Worm (Caenorhabditis elegans) whole organism, L1 larva: ENCODE measurements around the gene syd-1.
A peak's percentile ranks its signal among the peaks of the same experiment; 100 is the strongest.

Source experiments
- C04F5.9 ChIP-seq: sonication (generic microtip); optimal IDR thresholded peaks from 2 replicates; lab custom pipeline; 2016; ENCODE audit warnings: missing genetic modification characterization, missing compliant biosample characterization
- C16A3.4 ChIP-seq: fragments of 150-350 bp; optimal IDR thresholded peaks from 2 replicates; lab custom pipeline; 2014; ENCODE audit warnings: missing biosample characterization, missing genetic modification characterization
- F16B12.6 ChIP-seq: fragments of 150-350 bp; optimal IDR thresholded peaks from 2 replicates; lab custom pipeline; 2014; ENCODE audit warnings: missing biosample characterization, missing genetic modification characterization
- Y116A8C.19 ChIP-seq: sonication (generic microtip); optimal IDR thresholded peaks from 2 replicates; lab custom pipeline; 2016; ENCODE audit warnings: missing compliant biosample characterization, missing genetic modification characterization, borderline replicate concordance
- alr-1 ChIP-seq: fragments of 200-800 bp; sonication (Bioruptor generic); optimal IDR thresholded peaks from 2 replicates; lab custom pipeline; 2018; ENCODE audit warnings: borderline replicate concordance, mild to moderate bottlenecking, missing genetic modification characterization, missing compliant biosample characterization
- ama-1 ChIP-seq: fragments of 150-350 bp; optimal IDR thresholded peaks from 2 replicates; lab custom pipeline; 2014
- blmp-1 ChIP-seq: fragments of 150-350 bp; optimal IDR thresholded peaks from 2 replicates; lab custom pipeline; 2014; ENCODE audit warnings: missing biosample characterization, missing genetic modification characterization
- ceh-63 ChIP-seq: fragments of 200-800 bp; sonication (Bioruptor generic); optimal IDR thresholded peaks from 2 replicates; lab custom pipeline; 2018; ENCODE audit warnings: mild to moderate bottlenecking, missing genetic modification characterization, missing compliant biosample characterization
- ceh-82 ChIP-seq, 3 experiments: fragments of 150-350 bp in 1 of 3; sonication (generic microtip) in 2 of 3; optimal IDR thresholded peaks; 2 replicates each; lab custom pipeline; 2014 to 2017; ENCODE audit warnings: missing biosample characterization in 3 of 3, missing genetic modification characterization in 3 of 3
- ces-1 ChIP-seq: fragments of 150-350 bp; optimal IDR thresholded peaks from 2 replicates; lab custom pipeline; 2014; ENCODE audit warnings: missing biosample characterization, missing genetic modification reagents, missing genetic modification characterization
- dpl-1 ChIP-seq, 3 experiments: fragments of 150-350 bp in 2 of 3; sonication (generic microtip) in 1 of 3; optimal IDR thresholded peaks; 2 replicates each; lab custom pipeline; 2014 to 2017; ENCODE audit warnings: missing biosample characterization in 3 of 3, missing genetic modification characterization in 3 of 3, missing genetic modification reagents in 3 of 3
- efl-1 ChIP-seq, 4 experiments: fragments of 150-350 bp; optimal IDR thresholded peaks in 3 of 4; peaks in 1 of 4; 1 replicate in 1 of 4; 2 replicates in 3 of 4; lab custom pipeline; 2014; ENCODE audit warnings: missing biosample characterization in 2 of 4, missing genetic modification characterization in 2 of 4, missing genetic modification reagents in 2 of 4
- efl-3 ChIP-seq: fragments of 200-800 bp; sonication (Bioruptor generic); optimal IDR thresholded peaks from 2 replicates; lab custom pipeline; 2018; ENCODE audit warnings: mild to moderate bottlenecking, missing genetic modification characterization, missing compliant biosample characterization
- egl-13 ChIP-seq: sonication (generic microtip); optimal IDR thresholded peaks from 2 replicates; lab custom pipeline; 2016; ENCODE audit warnings: missing genotype, missing genetic modification reagents, missing genetic modification characterization, missing compliant biosample characterization
- elt-2 ChIP-seq: sonication (generic microtip); optimal IDR thresholded peaks from 2 replicates; lab custom pipeline; 2016; ENCODE audit warnings: missing genetic modification characterization, mild to moderate bottlenecking, inconsistent platforms, missing compliant biosample characterization, missing genetic modification reagents
- fkh-10 ChIP-seq: sonication (generic microtip); optimal IDR thresholded peaks from 2 replicates; lab custom pipeline; 2017; ENCODE audit warnings: missing biosample characterization, missing genetic modification reagents, missing genetic modification characterization
- grh-1 ChIP-seq: fragments of 200-800 bp; sonication (Bioruptor generic); IDR thresholded peaks from 2 replicates; pipeline ENCODE4 v1.3.6; 2022; ENCODE audit warnings: missing genetic modification reagents, missing genetic modification characterization, missing compliant biosample characterization
- isw-1 ChIP-seq: fragments of 200-800 bp; sonication (Bioruptor generic); IDR thresholded peaks from 2 replicates; pipeline ENCODE4 v1.3.6; 2022; ENCODE audit warnings: missing genetic modification characterization, missing compliant biosample characterization
- lin-14 ChIP-seq: fragments of 200-800 bp; sonication (Bioruptor generic); optimal IDR thresholded peaks from 2 replicates; lab custom pipeline; 2018; ENCODE audit warnings: mild to moderate bottlenecking, missing genetic modification characterization, moderate library complexity, missing compliant biosample characterization
- lin-35 ChIP-seq, 2 experiments: fragments of 150-350 bp; optimal IDR thresholded peaks; 2 replicates each; lab custom pipeline; 2014; ENCODE audit warnings: missing biosample characterization in 2 of 2, missing genetic modification characterization in 2 of 2, missing genetic modification reagents in 2 of 2
- lin-39 ChIP-seq: fragments of 150-350 bp; optimal IDR thresholded peaks from 2 replicates; lab custom pipeline; 2014; ENCODE audit warnings: missing biosample characterization, missing genetic modification reagents, missing genetic modification characterization
- lir-3 ChIP-seq: sonication (generic microtip); optimal IDR thresholded peaks from 2 replicates; lab custom pipeline; 2016; ENCODE audit warnings: mild to moderate bottlenecking, missing genetic modification characterization, moderate library complexity, missing compliant biosample characterization; ENCODE audit not compliant: poor library complexity
- mab-9 ChIP-seq: fragments of 200-800 bp; sonication (Bioruptor generic); IDR thresholded peaks from 2 replicates; pipeline ENCODE4 v1.3.6; 2022; ENCODE audit warnings: missing genetic modification reagents, missing genetic modification characterization, missing compliant biosample characterization
- mef-2 ChIP-seq: fragments of 150-350 bp; optimal IDR thresholded peaks from 2 replicates; lab custom pipeline; 2014; ENCODE audit warnings: missing biosample characterization, missing genetic modification characterization
- mep-1 ChIP-seq: fragments of 150-350 bp; optimal IDR thresholded peaks from 2 replicates; lab custom pipeline; 2014; ENCODE audit warnings: missing biosample characterization, missing genetic modification characterization
- nhr-11 ChIP-seq: fragments of 150-350 bp; optimal IDR thresholded peaks from 2 replicates; lab custom pipeline; 2014; ENCODE audit warnings: missing biosample characterization, missing genetic modification characterization
- nhr-237 ChIP-seq: fragments of 150-350 bp; optimal IDR thresholded peaks from 2 replicates; lab custom pipeline; 2014; ENCODE audit warnings: missing biosample characterization, missing genetic modification characterization
- nhr-28 ChIP-seq: fragments of 150-350 bp; optimal IDR thresholded peaks from 2 replicates; lab custom pipeline; 2014; ENCODE audit warnings: missing biosample characterization, missing genetic modification characterization
- nhr-47 ChIP-seq: sonication (generic microtip); optimal IDR thresholded peaks from 2 replicates; lab custom pipeline; 2016; ENCODE audit warnings: mild to moderate bottlenecking, missing genetic modification characterization, moderate library complexity, missing compliant biosample characterization
- nhr-77 ChIP-seq: fragments of 150-350 bp; optimal IDR thresholded peaks from 2 replicates; lab custom pipeline; 2014; ENCODE audit warnings: missing biosample characterization, missing genetic modification characterization
- nhr-84 ChIP-seq: sonication (generic microtip); optimal IDR thresholded peaks from 2 replicates; lab custom pipeline; 2017; ENCODE audit warnings: missing biosample characterization, missing genetic modification characterization
- nhr-85 ChIP-seq: sonication (generic microtip); peaks from one replicate; lab custom pipeline; 2016; ENCODE audit warnings: missing genetic modification characterization, inconsistent platforms, missing compliant biosample characterization
- skn-1 ChIP-seq: fragments of 150-350 bp; optimal IDR thresholded peaks from 2 replicates; lab custom pipeline; 2014; ENCODE audit warnings: missing biosample characterization, missing genetic modification characterization
- snpc-4 ChIP-seq: fragments of 150-350 bp; optimal IDR thresholded peaks from 2 replicates; lab custom pipeline; 2014; ENCODE audit warnings: missing biosample characterization, missing genetic modification characterization
- snu-23 ChIP-seq: sonication (generic microtip); optimal IDR thresholded peaks from 2 replicates; lab custom pipeline; 2016; ENCODE audit warnings: missing genetic modification characterization, missing compliant biosample characterization
- sox-4 ChIP-seq: sonication (generic microtip); optimal IDR thresholded peaks from 2 replicates; lab custom pipeline; 2016; ENCODE audit warnings: missing genetic modification characterization, missing compliant biosample characterization
- sptf-1 ChIP-seq: fragments of 150-350 bp; optimal IDR thresholded peaks from 2 replicates; lab custom pipeline; 2014; ENCODE audit warnings: missing biosample characterization, missing genetic modification characterization
- swsn-7 ChIP-seq: sonication (generic microtip); optimal IDR thresholded peaks from 2 replicates; lab custom pipeline; 2016; ENCODE audit warnings: missing genetic modification characterization, missing compliant biosample characterization
- unc-130 ChIP-seq: fragments of 150-350 bp; optimal IDR thresholded peaks from 2 replicates; lab custom pipeline; 2017; ENCODE audit warnings: missing biosample characterization, missing genetic modification characterization, inconsistent platforms
- unc-30 ChIP-seq: sonication (generic microtip); optimal IDR thresholded peaks from 2 replicates; lab custom pipeline; 2017; ENCODE audit warnings: missing biosample characterization, missing genetic modification characterization
- unc-62 ChIP-seq: fragments of 150-350 bp; optimal IDR thresholded peaks from 2 replicates; lab custom pipeline; 2014; ENCODE audit warnings: missing biosample characterization, missing genetic modification reagents, missing genetic modification characterization
- unc-86 ChIP-seq: sonication (generic microtip); optimal IDR thresholded peaks from 2 replicates; lab custom pipeline; 2016; ENCODE audit warnings: missing genetic modification characterization, missing compliant biosample characterization
- unc-98 ChIP-seq: fragments of 200-800 bp; sonication (Bioruptor generic); IDR thresholded peaks from 2 replicates; pipeline ENCODE4 v1.3.6; 2022; ENCODE audit warnings: missing genetic modification characterization, missing compliant biosample characterization
- vab-15 ChIP-seq: sonication (generic microtip); optimal IDR thresholded peaks from 2 replicates; lab custom pipeline; 2017; ENCODE audit warnings: missing genotype, mild to moderate bottlenecking, missing genetic modification characterization, missing compliant biosample characterization
- zag-1 ChIP-seq: fragments of 150-350 bp; optimal IDR thresholded peaks from 2 replicates; lab custom pipeline; 2014; ENCODE audit warnings: missing biosample characterization, missing genetic modification characterization
- ztf-11 ChIP-seq, 2 experiments: sonication (generic microtip); optimal IDR thresholded peaks; 2 replicates each; lab custom pipeline; 2016 to 2017; ENCODE audit warnings: missing genetic modification characterization in 2 of 2, missing biosample characterization in 1 of 2, missing compliant biosample characterization in 1 of 2

syd-1 gene

ce11 chrII:7605306-7605705 is 10.6 kb upstream of the syd-1 start, which contains the start of gene osm-8:
osm-8 (minus strand) TSS chrII:7605406.
- no peak for TF ChIP-seq mef-2
- no peak for TF ChIP-seq grh-1
- peak; percentile 44 for TF ChIP-seq blmp-1 (tag; lab: Kevin White, UChicago)
- TF ChIP-seq sox-4 (tag; lab: Kevin White, UChicago) = no peak
- no peak for TF ChIP-seq ama-1

- no peak for TF ChIP-seq nhr-77 (tag; lab: Kevin White, UChicago)
- TF ChIP-seq nhr-47 = no peak
- no peak for TF ChIP-seq Y116A8C.19 (tag; lab: Kevin White, UChicago)
- no peak for TF ChIP-seq dpl-1 (GFP tag; optimal IDR thresholded peaks at IDR 0.05; lab: Kevin White, UChicago)
- TF ChIP-seq nhr-11 (tag; lab: Kevin White, UChicago) = no peak
- TF ChIP-seq nhr-28 (tag; lab: Kevin White, UChicago) = no peak
- TF ChIP-seq efl-3 (GFP tag; lab: Kevin White, UChicago) = no peak
- no peak for TF ChIP-seq swsn-7
- TF ChIP-seq elt-2 = no peak
- TF ChIP-seq zag-1 = no peak
- TF ChIP-seq C16A3.4 = no peak
- no peak for TF ChIP-seq unc-130 (tag; lab: Kevin White, UChicago)
- TF ChIP-seq C04F5.9 (tag; lab: Kevin White, UChicago) = no peak
- no peak for TF ChIP-seq egl-13
- TF ChIP-seq nhr-85 (tag; lab: Kevin White, UChicago) = no peak
These were observed 4.6 kb upstream of the syd-1 start, which contains the start of gene npp-21 for ce11 chrII:7599357-7599756. npp-21 (plus strand) TSS chrII:7599657.

- TF ChIP-seq efl-1 (optimal IDR thresholded peaks at IDR 0.05; lab: Kevin White, UChicago) (peak in 1 of 2 experiments; percentile 7), efl-1 (GFP tag; optimal IDR thresholded peaks at IDR 0.05 in 1 of 2; lab: Kevin White, UChicago) (peak; percentile 47 to 95), snu-23 (GFP tag; lab: Kevin White, UChicago) (peak; percentile 28), F16B12.6 (tag; lab: Kevin White, UChicago) (peak; percentile 87), dpl-1 (GFP tag; optimal IDR thresholded peaks at IDR 0.05; lab: Kevin White, UChicago) (peak in 2 of 3 experiments; percentile 52 to 59), unc-86 (tag; lab: Kevin White, UChicago) (no peak), zag-1 (no peak), mef-2 (no peak), lin-35 (GFP tag; optimal IDR thresholded peaks at IDR 0.05; lab: Kevin White, UChicago) (peak; percentile 11 to 55)
These were observed 4.1 kb upstream of the syd-1 start, which contains the start of gene pgam-5 for ce11 chrII:7598702-7599314. pgam-5 (minus strand) TSS chrII:7598752.

- peak; percentile 94 for TF ChIP-seq fkh-10 (GFP tag; lab: Kevin White, UChicago)
- TF ChIP-seq nhr-28 (tag; lab: Kevin White, UChicago) = no peak
- no peak for TF ChIP-seq mep-1
- TF ChIP-seq unc-62 (GFP tag; lab: Kevin White, UChicago) = no peak
- TF ChIP-seq elt-2 = no peak
- TF ChIP-seq nhr-237 (tag; lab: Kevin White, UChicago) = no peak
- no peak for TF ChIP-seq nhr-84 (tag; lab: Kevin White, UChicago)
- TF ChIP-seq lin-39 (tag; lab: Kevin White, UChicago) = no peak
- peak; percentile 65 for TF ChIP-seq lin-14 (GFP tag; lab: Kevin White, UChicago)
- no peak for TF ChIP-seq mab-9
- TF ChIP-seq alr-1 (tag; lab: Kevin White, UChicago) = no peak
- TF ChIP-seq sptf-1 (tag; lab: Kevin White, UChicago) = no peak
- no peak for TF ChIP-seq ceh-82 (tag; optimal IDR thresholded peaks at IDR 0.05; lab: Kevin White, UChicago)
- TF ChIP-seq nhr-85 (tag; lab: Kevin White, UChicago) = no peak
- no peak for TF ChIP-seq skn-1 (tag; lab: Kevin White, UChicago)
- no peak for TF ChIP-seq lir-3
- no peak for TF ChIP-seq vab-15 (tag; lab: Kevin White, UChicago)
- no peak for TF ChIP-seq snpc-4 (tag; lab: Kevin White, UChicago)
- no peak for TF ChIP-seq isw-1 (GFP tag; lab: Robert Waterston, UW)
- TF ChIP-seq unc-98 (GFP tag; lab: Robert Waterston, UW) = no peak
- peak; percentile 35 for TF ChIP-seq ces-1 (GFP tag; lab: Kevin White, UChicago)
- TF ChIP-seq ztf-11 (tag; optimal IDR thresholded peaks at IDR 0.05; lab: Kevin White, UChicago) = no peak
- TF ChIP-seq zag-1 = no peak
- TF ChIP-seq unc-30 (tag; lab: Kevin White, UChicago) = no peak
- no peak for TF ChIP-seq ceh-63 (GFP tag; lab: Kevin White, UChicago)
These were observed 450 bp downstream of the syd-1 start for ce11 chrII:7594262-7594661.
